Worm (Caenorhabditis elegans) whole organism, midembryonic: ENCODE data around the gene F22B5.5.

Experiments
- flt-1 ChIP-seq: fragments of 200-800 bp; sonication (Bioruptor generic); IDR thresholded peaks from 2 replicates; pipeline ENCODE4 v1.3.6; 2022; ENCODE audit warnings: missing genetic modification characterization, missing compliant biosample characterization
- klf-2 ChIP-seq: fragments of 200-800 bp; sonication (Bioruptor generic); conservative IDR thresholded peaks from 2 replicates; pipeline ENCODE4 v1.3.6; 2022; ENCODE audit warnings: missing genetic modification reagents, missing genetic modification characterization, missing compliant biosample characterization
- med-1 ChIP-seq: sonication (generic microtip); optimal IDR thresholded peaks from 2 replicates; lab custom pipeline; 2017; ENCODE audit warnings: missing genetic modification characterization, mild to moderate bottlenecking, missing compliant biosample characterization, antibody characterized with exemption, missing genetic modification reagents; ENCODE audit not compliant: insufficient read depth
- ref-1 ChIP-seq: fragments of 200-800 bp; sonication (Bioruptor generic); conservative IDR thresholded peaks from 2 replicates; pipeline ENCODE4 v1.3.6; 2022; ENCODE audit warnings: missing genetic modification reagents, missing genetic modification characterization, missing compliant biosample characterization
- ztf-29 ChIP-seq: fragments of 200-800 bp; sonication (Bioruptor generic); IDR thresholded peaks from 2 replicates; pipeline ENCODE4 v1.3.6; 2022; ENCODE audit warnings: missing genetic modification reagents, missing genetic modification characterization, missing compliant biosample characterization

DNA sequence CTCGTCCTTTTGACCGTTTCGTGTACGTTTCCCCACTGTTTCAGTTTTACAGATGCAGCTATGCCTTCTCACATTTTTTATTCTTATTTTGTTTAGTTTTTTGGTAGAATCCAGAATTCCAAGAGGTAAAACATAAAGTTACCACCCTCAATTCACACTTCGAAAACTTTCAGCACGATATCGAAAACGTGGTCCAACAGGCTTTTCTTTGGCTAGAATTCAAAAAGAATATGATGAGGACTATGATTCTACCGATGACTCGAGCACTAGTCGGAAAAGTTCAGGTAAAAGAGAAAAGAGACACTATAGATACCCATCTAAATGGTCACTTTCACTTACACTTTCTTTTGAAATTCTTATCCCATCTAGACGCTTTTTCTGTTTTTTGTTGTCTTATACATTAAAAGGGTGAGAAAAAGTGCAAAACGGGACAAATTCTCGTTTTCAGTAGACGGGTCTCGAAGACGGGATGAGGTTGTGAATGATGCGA is 39.9 kb upstream of the F22B5.5 start, which contains the start of gene M05D6.9:
- no peak for TF ChIP-seq flt-1 (GFP tag; lab: Robert Waterston, UW)
- no peak for TF ChIP-seq klf-2
- TF ChIP-seq ztf-29 (GFP tag; lab: Robert Waterston, UW) = no peak
- no peak for TF ChIP-seq ref-1 (GFP tag; lab: Robert Waterston, UW)
- no peak for TF ChIP-seq med-1 (GFP tag; lab: Kevin White, UChicago)
